Worm (Caenorhabditis elegans) whole organism, L3 larva: ENCODE data around the gene ufd-3.

ENCODE experiments used
- R02D3.7 ChIP-seq: fragments of 150-350 bp; optimal IDR thresholded peaks from 2 replicates; lab custom pipeline; 2014; ENCODE audit warnings: missing biosample characterization, missing genetic modification characterization
- ZK546.5 ChIP-seq: sonication (generic microtip); optimal IDR thresholded peaks from 2 replicates; lab custom pipeline; 2017; ENCODE audit warnings: missing biosample characterization, missing genetic modification characterization
- aly-2 ChIP-seq: fragments of 150-350 bp; optimal IDR thresholded peaks from 2 replicates; lab custom pipeline; 2014; ENCODE audit warnings: missing biosample characterization, missing genetic modification characterization
- ama-1 ChIP-seq: fragments of 150-350 bp; optimal IDR thresholded peaks from 2 replicates; lab custom pipeline; 2018
- ceh-16 ChIP-seq: sonication (generic microtip); optimal IDR thresholded peaks from 2 replicates; lab custom pipeline; 2017; ENCODE audit warnings: missing biosample characterization, missing genetic modification characterization
- ceh-82 ChIP-seq: fragments of 150-350 bp; optimal IDR thresholded peaks from 2 replicates; lab custom pipeline; 2014; ENCODE audit warnings: missing biosample characterization, missing genetic modification characterization
- daf-12 ChIP-seq: fragments of 150-350 bp; optimal IDR thresholded peaks from 2 replicates; lab custom pipeline; 2014; ENCODE audit warnings: missing biosample characterization, missing genetic modification reagents, missing genetic modification characterization
- egl-27 ChIP-seq: sonication (generic microtip); optimal IDR thresholded peaks from 4 replicates; lab custom pipeline; 2017; ENCODE audit warnings: missing biosample characterization, missing genetic modification reagents, missing genetic modification characterization
- egl-5 ChIP-seq: fragments of 150-350 bp; optimal IDR thresholded peaks from 2 replicates; lab custom pipeline; 2017; ENCODE audit warnings: missing biosample characterization, missing genetic modification reagents, missing genetic modification characterization, inconsistent platforms
- elt-1 ChIP-seq: fragments of 150-350 bp; optimal IDR thresholded peaks from 2 replicates; lab custom pipeline; 2014; ENCODE audit warnings: missing biosample characterization, missing genetic modification characterization
- elt-2 ChIP-seq: sonication (generic microtip); optimal IDR thresholded peaks from 2 replicates; lab custom pipeline; 2016; ENCODE audit warnings: missing genetic modification reagents, mild to moderate bottlenecking, missing genetic modification characterization, missing compliant biosample characterization
- elt-3 ChIP-seq, 3 experiments: fragments of 150-350 bp in 1 of 3; sonication (generic microtip) in 2 of 3; optimal IDR thresholded peaks; 2 replicates in 2 of 3; 4 replicates in 1 of 3; lab custom pipeline; 2014 to 2017; ENCODE audit warnings: missing biosample characterization in 3 of 3, missing genetic modification characterization in 3 of 3
- eor-1 ChIP-seq, 2 experiments: fragments of 150-350 bp; optimal IDR thresholded peaks; 2 replicates each; lab custom pipeline; 2014 to 2018; ENCODE audit warnings: missing biosample characterization in 2 of 2, missing genetic modification characterization in 2 of 2
- fkh-10 ChIP-seq: sonication (generic microtip); optimal IDR thresholded peaks from 2 replicates; lab custom pipeline; 2017; ENCODE audit warnings: missing biosample characterization, missing genetic modification reagents, missing genetic modification characterization
- fos-1 ChIP-seq: fragments of 150-350 bp; optimal IDR thresholded peaks from 2 replicates; lab custom pipeline; 2014; ENCODE audit warnings: missing biosample characterization, missing genetic modification characterization
- hmg-11 ChIP-seq: sonication (generic microtip); optimal IDR thresholded peaks from 2 replicates; lab custom pipeline; 2016; ENCODE audit warnings: missing genetic modification characterization, missing compliant biosample characterization
- lin-15B ChIP-seq: fragments of 150-350 bp; optimal IDR thresholded peaks from 2 replicates; lab custom pipeline; 2014; ENCODE audit warnings: missing biosample characterization, missing genetic modification characterization
- lin-39 ChIP-seq: fragments of 150-350 bp; optimal IDR thresholded peaks from 2 replicates; lab custom pipeline; 2018; ENCODE audit warnings: missing biosample characterization, missing genetic modification reagents, missing genetic modification characterization
- lsy-12 ChIP-seq: sonication (generic microtip); optimal IDR thresholded peaks from 2 replicates; lab custom pipeline; 2016; ENCODE audit warnings: mild to moderate bottlenecking, missing genetic modification characterization, missing compliant biosample characterization
- mdl-1 ChIP-seq: fragments of 150-350 bp; optimal IDR thresholded peaks from 2 replicates; lab custom pipeline; 2014; ENCODE audit warnings: missing biosample characterization, missing genetic modification characterization
- mml-1 ChIP-seq: fragments of 150-350 bp; sonication (generic microtip); optimal IDR thresholded peaks from 3 replicates; lab custom pipeline; 2014; ENCODE audit warnings: missing biosample characterization, missing genetic modification characterization
- nfya-1 ChIP-seq: sonication (generic microtip); optimal IDR thresholded peaks from 2 replicates; lab custom pipeline; 2017; ENCODE audit warnings: missing genetic modification characterization, mild to moderate bottlenecking, missing compliant biosample characterization, antibody characterized with exemption, moderate library complexity; ENCODE audit not compliant: insufficient read depth
- nhr-11 ChIP-seq: fragments of 150-350 bp; optimal IDR thresholded peaks from 2 replicates; lab custom pipeline; 2014; ENCODE audit warnings: missing biosample characterization, missing genetic modification characterization
- nhr-12 ChIP-seq: fragments of 150-350 bp; optimal IDR thresholded peaks from 2 replicates; lab custom pipeline; 2014; ENCODE audit warnings: missing biosample characterization, missing genetic modification characterization
- nhr-25 ChIP-seq: sonication (generic microtip); optimal IDR thresholded peaks from 2 replicates; lab custom pipeline; 2017; ENCODE audit warnings: missing biosample characterization, missing genetic modification characterization
- nhr-28 ChIP-seq: fragments of 150-350 bp; optimal IDR thresholded peaks from 2 replicates; lab custom pipeline; 2014; ENCODE audit warnings: missing biosample characterization, missing genetic modification characterization
- nhr-43 ChIP-seq: sonication (generic microtip); optimal IDR thresholded peaks from 2 replicates; lab custom pipeline; 2016; ENCODE audit warnings: mild to moderate bottlenecking, missing genetic modification characterization, missing compliant biosample characterization; ENCODE audit not compliant: poor library complexity, severe bottlenecking
- nhr-67 ChIP-seq: fragments of 150-350 bp; optimal IDR thresholded peaks from 2 replicates; lab custom pipeline; 2014; ENCODE audit warnings: missing biosample characterization, missing genetic modification characterization
- nhr-76 ChIP-seq: fragments of 150-350 bp; sonication (generic microtip); optimal IDR thresholded peaks from 5 replicates; lab custom pipeline; 2014; ENCODE audit warnings: missing biosample characterization, missing genetic modification characterization
- nhr-77 ChIP-seq: fragments of 150-350 bp; optimal IDR thresholded peaks from 2 replicates; lab custom pipeline; 2014; ENCODE audit warnings: missing biosample characterization, missing genetic modification characterization
- pha-4 ChIP-seq: fragments of 150-350 bp; optimal IDR thresholded peaks from 2 replicates; lab custom pipeline; 2014; ENCODE audit warnings: missing biosample characterization, missing genetic modification reagents, missing genetic modification characterization
- sea-2 ChIP-seq: fragments of 150-350 bp; sonication (generic microtip); optimal IDR thresholded peaks from 4 replicates; lab custom pipeline; 2014; ENCODE audit warnings: missing biosample characterization, missing genetic modification reagents, missing genetic modification characterization
- skn-1 ChIP-seq: fragments of 150-350 bp; optimal IDR thresholded peaks from 2 replicates; lab custom pipeline; 2014; ENCODE audit warnings: missing biosample characterization, missing genetic modification characterization
- snpc-4 ChIP-seq: fragments of 150-350 bp; optimal IDR thresholded peaks from 2 replicates; lab custom pipeline; 2014; ENCODE audit warnings: missing biosample characterization, missing genetic modification characterization
- tbx-2 ChIP-seq: sonication (generic microtip); optimal IDR thresholded peaks from 2 replicates; lab custom pipeline; 2016; ENCODE audit warnings: mild to moderate bottlenecking, missing genetic modification characterization, missing compliant biosample characterization
- unc-39 ChIP-seq: sonication (generic microtip); optimal IDR thresholded peaks from 4 replicates; lab custom pipeline; 2017; ENCODE audit warnings: missing biosample characterization, missing genetic modification characterization
- unc-62 ChIP-seq: fragments of 150-350 bp; sonication (generic microtip); optimal IDR thresholded peaks from 4 replicates; lab custom pipeline; 2014; ENCODE audit warnings: missing biosample characterization, missing genetic modification reagents, missing genetic modification characterization
- zag-1 ChIP-seq: fragments of 150-350 bp; optimal IDR thresholded peaks from 2 replicates; lab custom pipeline; 2014; ENCODE audit warnings: missing biosample characterization, missing genetic modification characterization
- ztf-11 ChIP-seq: fragments of 150-350 bp; optimal IDR thresholded peaks from 2 replicates; lab custom pipeline; 2014; ENCODE audit warnings: missing biosample characterization, missing genetic modification characterization
- ztf-4 ChIP-seq: fragments of 150-350 bp; optimal IDR thresholded peaks from 2 replicates; lab custom pipeline; 2014; ENCODE audit warnings: missing biosample characterization, missing genetic modification characterization

ufd-3 gene

ce11 chrII:9980077-9980631, 39.6 kb downstream of the ufd-3 start, which contains the start of gene ZK892.6:
ZK892.6 (minus strand) TSS chrII:9980127.
- TF ChIP-seq lin-39 (tag; lab: Kevin White, UChicago): no peak
- TF ChIP-seq tbx-2: no peak
- TF ChIP-seq mml-1 (tag; lab: Kevin White, UChicago): no peak
- TF ChIP-seq ztf-4 (tag; lab: Kevin White, UChicago): no peak
- no peak for TF ChIP-seq aly-2 (tag; lab: Kevin White, UChicago)
- TF ChIP-seq nhr-77: no peak
- no peak for TF ChIP-seq fkh-10 (GFP tag; lab: Kevin White, UChicago)
- no peak for TF ChIP-seq R02D3.7 (tag; lab: Kevin White, UChicago)
- no peak for TF ChIP-seq egl-27 (tag; lab: Kevin White, UChicago)
- no peak for TF ChIP-seq nhr-12 (tag; lab: Kevin White, UChicago)
- TF ChIP-seq sea-2 (GFP tag; lab: Kevin White, UChicago): no peak
- no peak for TF ChIP-seq lin-15B (tag; lab: Kevin White, UChicago)

- TF ChIP-seq nfya-1 (tag; lab: Kevin White, UChicago) (no peak), daf-12 (tag; lab: Kevin White, UChicago) (no peak), hmg-11 (tag; lab: Kevin White, UChicago) (no peak), ceh-82 (no peak), lsy-12 (tag; lab: Kevin White, UChicago) (no peak), fkh-10 (GFP tag; lab: Kevin White, UChicago) (no peak), ztf-4 (tag; lab: Kevin White, UChicago) (no peak), R02D3.7 (tag; lab: Kevin White, UChicago) (no peak), pha-4 (tag; lab: Kevin White, UChicago) (no peak), egl-5 (tag; lab: Kevin White, UChicago) (no peak), nhr-12 (tag; lab: Kevin White, UChicago) (no peak), zag-1 (tag; lab: Kevin White, UChicago) (no peak)
Measured at ce11 chrII:9981760-9982159, 41.2 kb downstream of the ufd-3 start, which contains the start of gene sdz-38. sdz-38 (minus strand) TSS chrII:9981860.

- TF ChIP-seq ztf-4 (tag; lab: Kevin White, UChicago): no peak
- no peak for TF ChIP-seq nhr-43 (tag; lab: Kevin White, UChicago)
- TF ChIP-seq ama-1 (lab: Kevin White, UChicago): no peak
- no peak for TF ChIP-seq ZK546.5
- no peak for TF ChIP-seq nhr-76 (tag; lab: Kevin White, UChicago)
- TF ChIP-seq nhr-67: no peak
- TF ChIP-seq ceh-82: no peak
- no peak for TF ChIP-seq sea-2 (GFP tag; lab: Kevin White, UChicago)
- no peak for TF ChIP-seq eor-1 (tag; optimal IDR thresholded peaks at IDR 0.05; lab: Kevin White, UChicago)
- TF ChIP-seq aly-2 (tag; lab: Kevin White, UChicago): no peak
- TF ChIP-seq nhr-77: no peak
- TF ChIP-seq nhr-28: no peak
Measured at ce11 chrII:9982437-9982836, 41.9 kb downstream of the ufd-3 start.

- TF ChIP-seq unc-39 (tag; lab: Kevin White, UChicago) (no peak), ZK546.5 (no peak), elt-3 (tag; optimal IDR thresholded peaks at IDR 0.05; lab: Kevin White, UChicago) (no peak), lin-15B (tag; lab: Kevin White, UChicago) (peak; percentile 56), fos-1 (tag; lab: Kevin White, UChicago) (no peak), pha-4 (tag; lab: Kevin White, UChicago) (peak; percentile 81), egl-5 (tag; lab: Kevin White, UChicago) (peak; percentile 44), nfya-1 (tag; lab: Kevin White, UChicago) (peak; percentile 60), nhr-67 (no peak), ztf-11 (tag; lab: Kevin White, UChicago) (no peak), ztf-4 (tag; lab: Kevin White, UChicago) (no peak), elt-1 (tag; lab: Kevin White, UChicago) (peak; percentile 45), nhr-25 (tag; lab: Kevin White, UChicago) (no peak), nhr-28 (no peak), ceh-16 (tag; lab: Kevin White, UChicago) (no peak), skn-1 (no peak), unc-62 (GFP tag; lab: Kevin White, UChicago) (peak; percentile 74), hmg-11 (tag; lab: Kevin White, UChicago) (peak; percentile 24), nhr-77 (no peak), tbx-2 (peak; percentile 22), snpc-4 (tag; lab: Kevin White, UChicago) (peak; percentile 10), fkh-10 (GFP tag; lab: Kevin White, UChicago) (peak; percentile 27), aly-2 (tag; lab: Kevin White, UChicago) (no peak), nhr-11 (tag; lab: Kevin White, UChicago) (peak; percentile 77), mdl-1 (tag; lab: Kevin White, UChicago) (no peak), lin-39 (tag; lab: Kevin White, UChicago) (peak; percentile 11), elt-2 (no peak), daf-12 (tag; lab: Kevin White, UChicago) (no peak), zag-1 (tag; lab: Kevin White, UChicago) (peak; percentile 28), ceh-82 (no peak)
Measured at ce11 chrII:9984866-9985336, 44.3 kb downstream of the ufd-3 start.
